Worm (Caenorhabditis elegans) whole organism, L3 larva: ENCODE results near the gene mog-5.

Experiments
- R02D3.7 ChIP-seq: fragments of 150-350 bp; optimal IDR thresholded peaks from 2 replicates; lab custom pipeline; 2014; ENCODE audit warnings: missing biosample characterization, missing genetic modification characterization
- ZK546.5 ChIP-seq: sonication (generic microtip); optimal IDR thresholded peaks from 2 replicates; lab custom pipeline; 2017; ENCODE audit warnings: missing biosample characterization, missing genetic modification characterization
- aly-2 ChIP-seq: fragments of 150-350 bp; optimal IDR thresholded peaks from 2 replicates; lab custom pipeline; 2014; ENCODE audit warnings: missing biosample characterization, missing genetic modification characterization
- ama-1 ChIP-seq: fragments of 150-350 bp; optimal IDR thresholded peaks from 2 replicates; lab custom pipeline; 2018
- ceh-16 ChIP-seq: sonication (generic microtip); optimal IDR thresholded peaks from 2 replicates; lab custom pipeline; 2017; ENCODE audit warnings: missing biosample characterization, missing genetic modification characterization
- ceh-28 ChIP-seq: fragments of 150-350 bp; optimal IDR thresholded peaks from 2 replicates; lab custom pipeline; 2014; ENCODE audit warnings: missing biosample characterization, missing genetic modification reagents, missing genetic modification characterization
- ceh-82 ChIP-seq: fragments of 150-350 bp; optimal IDR thresholded peaks from 2 replicates; lab custom pipeline; 2014; ENCODE audit warnings: missing biosample characterization, missing genetic modification characterization
- ceh-9 ChIP-seq: sonication (generic microtip); optimal IDR thresholded peaks from 2 replicates; lab custom pipeline; 2018; ENCODE audit warnings: missing biosample characterization, missing genetic modification characterization
- daf-12 ChIP-seq: fragments of 150-350 bp; optimal IDR thresholded peaks from 2 replicates; lab custom pipeline; 2014; ENCODE audit warnings: missing biosample characterization, missing genetic modification reagents, missing genetic modification characterization
- egl-27 ChIP-seq: sonication (generic microtip); optimal IDR thresholded peaks from 4 replicates; lab custom pipeline; 2017; ENCODE audit warnings: missing biosample characterization, missing genetic modification reagents, missing genetic modification characterization
- egl-5 ChIP-seq: fragments of 150-350 bp; optimal IDR thresholded peaks from 2 replicates; lab custom pipeline; 2017; ENCODE audit warnings: missing biosample characterization, missing genetic modification reagents, missing genetic modification characterization, inconsistent platforms
- elt-1 ChIP-seq: fragments of 150-350 bp; optimal IDR thresholded peaks from 2 replicates; lab custom pipeline; 2014; ENCODE audit warnings: missing biosample characterization, missing genetic modification characterization
- elt-2 ChIP-seq: sonication (generic microtip); optimal IDR thresholded peaks from 2 replicates; lab custom pipeline; 2016; ENCODE audit warnings: missing genetic modification reagents, mild to moderate bottlenecking, missing genetic modification characterization, missing compliant biosample characterization
- elt-3 ChIP-seq, 3 experiments: fragments of 150-350 bp in 1 of 3; sonication (generic microtip) in 2 of 3; optimal IDR thresholded peaks; 2 replicates in 2 of 3; 4 replicates in 1 of 3; lab custom pipeline; 2014 to 2017; ENCODE audit warnings: missing biosample characterization in 3 of 3, missing genetic modification characterization in 3 of 3
- eor-1 ChIP-seq, 2 experiments: fragments of 150-350 bp; optimal IDR thresholded peaks; 2 replicates each; lab custom pipeline; 2014 to 2018; ENCODE audit warnings: missing biosample characterization in 2 of 2, missing genetic modification characterization in 2 of 2
- fkh-10 ChIP-seq: sonication (generic microtip); optimal IDR thresholded peaks from 2 replicates; lab custom pipeline; 2017; ENCODE audit warnings: missing biosample characterization, missing genetic modification reagents, missing genetic modification characterization
- fkh-2 ChIP-seq: fragments of 150-350 bp; optimal IDR thresholded peaks from 2 replicates; lab custom pipeline; 2014; ENCODE audit warnings: missing biosample characterization, missing genetic modification reagents, missing genetic modification characterization
- fos-1 ChIP-seq: fragments of 150-350 bp; optimal IDR thresholded peaks from 2 replicates; lab custom pipeline; 2014; ENCODE audit warnings: missing biosample characterization, missing genetic modification characterization
- hmg-11 ChIP-seq: sonication (generic microtip); optimal IDR thresholded peaks from 2 replicates; lab custom pipeline; 2016; ENCODE audit warnings: missing genetic modification characterization, missing compliant biosample characterization
- jun-1 ChIP-seq: fragments of 150-350 bp; optimal IDR thresholded peaks from 2 replicates; lab custom pipeline; 2014; ENCODE audit warnings: missing biosample characterization, missing genetic modification reagents, missing genetic modification characterization
- lin-15B ChIP-seq: fragments of 150-350 bp; optimal IDR thresholded peaks from 2 replicates; lab custom pipeline; 2014; ENCODE audit warnings: missing biosample characterization, missing genetic modification characterization
- lin-39 ChIP-seq: fragments of 150-350 bp; optimal IDR thresholded peaks from 2 replicates; lab custom pipeline; 2018; ENCODE audit warnings: missing biosample characterization, missing genetic modification reagents, missing genetic modification characterization
- lsy-12 ChIP-seq: sonication (generic microtip); optimal IDR thresholded peaks from 2 replicates; lab custom pipeline; 2016; ENCODE audit warnings: mild to moderate bottlenecking, missing genetic modification characterization, missing compliant biosample characterization
- mdl-1 ChIP-seq: fragments of 150-350 bp; optimal IDR thresholded peaks from 2 replicates; lab custom pipeline; 2014; ENCODE audit warnings: missing biosample characterization, missing genetic modification characterization
- mml-1 ChIP-seq: fragments of 150-350 bp; sonication (generic microtip); optimal IDR thresholded peaks from 3 replicates; lab custom pipeline; 2014; ENCODE audit warnings: missing biosample characterization, missing genetic modification characterization
- nfya-1 ChIP-seq: sonication (generic microtip); optimal IDR thresholded peaks from 2 replicates; lab custom pipeline; 2017; ENCODE audit warnings: missing genetic modification characterization, mild to moderate bottlenecking, missing compliant biosample characterization, antibody characterized with exemption, moderate library complexity; ENCODE audit not compliant: insufficient read depth
- nhr-11 ChIP-seq: fragments of 150-350 bp; optimal IDR thresholded peaks from 2 replicates; lab custom pipeline; 2014; ENCODE audit warnings: missing biosample characterization, missing genetic modification characterization
- nhr-12 ChIP-seq: fragments of 150-350 bp; optimal IDR thresholded peaks from 2 replicates; lab custom pipeline; 2014; ENCODE audit warnings: missing biosample characterization, missing genetic modification characterization
- nhr-23 ChIP-seq: fragments of 150-350 bp; optimal IDR thresholded peaks from 2 replicates; lab custom pipeline; 2014; ENCODE audit warnings: missing biosample characterization, missing genetic modification reagents, missing genetic modification characterization
- nhr-237 ChIP-seq: fragments of 150-350 bp; optimal IDR thresholded peaks from 2 replicates; lab custom pipeline; 2014; ENCODE audit warnings: missing biosample characterization, missing genetic modification characterization
- nhr-25 ChIP-seq: sonication (generic microtip); optimal IDR thresholded peaks from 2 replicates; lab custom pipeline; 2017; ENCODE audit warnings: missing biosample characterization, missing genetic modification characterization
- nhr-28 ChIP-seq: fragments of 150-350 bp; optimal IDR thresholded peaks from 2 replicates; lab custom pipeline; 2014; ENCODE audit warnings: missing biosample characterization, missing genetic modification characterization
- nhr-43 ChIP-seq: sonication (generic microtip); optimal IDR thresholded peaks from 2 replicates; lab custom pipeline; 2016; ENCODE audit warnings: mild to moderate bottlenecking, missing genetic modification characterization, missing compliant biosample characterization; ENCODE audit not compliant: poor library complexity, severe bottlenecking
- nhr-67 ChIP-seq: fragments of 150-350 bp; optimal IDR thresholded peaks from 2 replicates; lab custom pipeline; 2014; ENCODE audit warnings: missing biosample characterization, missing genetic modification characterization
- nhr-76 ChIP-seq: fragments of 150-350 bp; sonication (generic microtip); optimal IDR thresholded peaks from 5 replicates; lab custom pipeline; 2014; ENCODE audit warnings: missing biosample characterization, missing genetic modification characterization
- nhr-77 ChIP-seq: fragments of 150-350 bp; optimal IDR thresholded peaks from 2 replicates; lab custom pipeline; 2014; ENCODE audit warnings: missing biosample characterization, missing genetic modification characterization
- pha-4 ChIP-seq: fragments of 150-350 bp; optimal IDR thresholded peaks from 2 replicates; lab custom pipeline; 2014; ENCODE audit warnings: missing biosample characterization, missing genetic modification reagents, missing genetic modification characterization
- pqm-1 ChIP-seq: fragments of 150-350 bp; optimal IDR thresholded peaks from 2 replicates; lab custom pipeline; 2017; ENCODE audit warnings: missing biosample characterization, missing genetic modification characterization, inconsistent platforms
- sea-2 ChIP-seq: fragments of 150-350 bp; sonication (generic microtip); optimal IDR thresholded peaks from 4 replicates; lab custom pipeline; 2014; ENCODE audit warnings: missing biosample characterization, missing genetic modification reagents, missing genetic modification characterization
- skn-1 ChIP-seq: fragments of 150-350 bp; optimal IDR thresholded peaks from 2 replicates; lab custom pipeline; 2014; ENCODE audit warnings: missing biosample characterization, missing genetic modification characterization
- snpc-4 ChIP-seq: fragments of 150-350 bp; optimal IDR thresholded peaks from 2 replicates; lab custom pipeline; 2014; ENCODE audit warnings: missing biosample characterization, missing genetic modification characterization
- tbx-2 ChIP-seq: sonication (generic microtip); optimal IDR thresholded peaks from 2 replicates; lab custom pipeline; 2016; ENCODE audit warnings: mild to moderate bottlenecking, missing genetic modification characterization, missing compliant biosample characterization
- unc-39 ChIP-seq: sonication (generic microtip); optimal IDR thresholded peaks from 4 replicates; lab custom pipeline; 2017; ENCODE audit warnings: missing biosample characterization, missing genetic modification characterization
- unc-62 ChIP-seq: fragments of 150-350 bp; sonication (generic microtip); optimal IDR thresholded peaks from 4 replicates; lab custom pipeline; 2014; ENCODE audit warnings: missing biosample characterization, missing genetic modification reagents, missing genetic modification characterization
- zag-1 ChIP-seq: fragments of 150-350 bp; optimal IDR thresholded peaks from 2 replicates; lab custom pipeline; 2014; ENCODE audit warnings: missing biosample characterization, missing genetic modification characterization
- ztf-11 ChIP-seq: fragments of 150-350 bp; optimal IDR thresholded peaks from 2 replicates; lab custom pipeline; 2014; ENCODE audit warnings: missing biosample characterization, missing genetic modification characterization
- ztf-4 ChIP-seq: fragments of 150-350 bp; optimal IDR thresholded peaks from 2 replicates; lab custom pipeline; 2014; ENCODE audit warnings: missing biosample characterization, missing genetic modification characterization

The mog-5 gene

DNA sequence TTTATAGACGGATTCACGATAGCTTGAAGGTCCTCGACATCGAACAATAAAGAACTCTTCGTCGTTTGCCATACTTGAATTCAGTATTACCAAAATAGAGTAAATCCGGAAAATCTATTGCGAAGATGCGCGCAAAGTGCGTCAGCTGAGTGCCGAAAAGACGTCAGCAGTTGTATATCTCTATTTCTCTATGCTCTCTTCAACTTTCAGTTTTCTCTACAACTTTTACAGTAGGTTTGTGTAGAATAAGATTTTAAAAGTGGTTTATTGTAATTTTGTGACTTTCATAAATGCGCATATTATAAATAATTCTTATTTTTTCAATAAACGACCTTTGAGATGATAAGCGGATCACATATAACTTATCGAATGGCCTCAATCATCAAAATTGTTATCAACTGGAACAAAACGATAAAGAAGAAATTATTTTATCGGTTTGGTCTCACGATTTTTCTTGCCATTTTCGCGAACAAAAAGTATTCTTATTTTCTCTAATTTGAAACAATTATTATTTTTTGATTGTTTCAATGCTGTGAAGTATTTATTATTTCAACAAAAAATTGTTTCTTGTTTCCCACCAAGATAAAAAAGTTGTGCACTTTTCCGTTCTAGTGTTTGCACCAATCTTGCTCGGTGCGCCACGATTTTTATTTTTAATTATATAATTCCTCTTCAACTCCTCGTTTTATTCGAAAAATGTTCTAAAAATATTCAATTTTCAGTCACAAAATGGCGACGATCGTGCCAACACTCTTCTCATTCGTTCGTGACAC, 25.9 kb upstream of the mog-5 start, which contains the start of the genes agt-2 and F09E5.3:
agt-2 (minus strand) TSS at position 553 of the 773 bp plus-strand sequence.
F09E5.3 (plus strand) TSS at position 723 of the 773 bp plus-strand sequence.
- TF ChIP-seq ztf-4 (tag; lab: Kevin White, UChicago) (peak; percentile 77), nhr-237 (tag; lab: Kevin White, UChicago) (no peak), nhr-76 (no peak), nhr-23 (tag; lab: Kevin White, UChicago) (peak; percentile 97), nhr-67 (no peak), zag-1 (peak; percentile 31), ceh-16 (tag; lab: Kevin White, UChicago) (no peak), skn-1 (tag; lab: Kevin White, UChicago) (peak; percentile 23), jun-1 (tag; lab: Kevin White, UChicago) (peak; percentile 71), nhr-77 (tag; lab: Kevin White, UChicago) (peak; percentile 4), ceh-82 (peak; percentile 36), unc-62 (GFP tag; lab: Kevin White, UChicago) (peak; percentile 13), mml-1 (tag; lab: Kevin White, UChicago) (no peak), sea-2 (GFP tag; lab: Kevin White, UChicago) (no peak), nfya-1 (peak; percentile 88), tbx-2 (tag; lab: Kevin White, UChicago) (peak; percentile 73), hmg-11 (tag; lab: Kevin White, UChicago) (peak; percentile 84), fkh-2 (tag; lab: Kevin White, UChicago) (no peak), unc-39 (tag; lab: Kevin White, UChicago) (no peak), elt-2 (tag; lab: Kevin White, UChicago) (peak; percentile 92), lsy-12 (peak; percentile 84), ceh-28 (tag; lab: Kevin White, UChicago) (peak; percentile 79), fkh-10 (GFP tag; lab: Kevin White, UChicago) (peak; percentile 74), ceh-9 (tag; lab: Kevin White, UChicago) (no peak), pha-4 (peak; percentile 97), R02D3.7 (tag; lab: Kevin White, UChicago) (peak; percentile 75), egl-27 (tag; lab: Kevin White, UChicago) (no peak), eor-1 (tag; optimal IDR thresholded peaks at IDR 0.05; lab: Kevin White, UChicago) (no peak), ZK546.5 (tag; lab: Kevin White, UChicago) (no peak), daf-12 (tag; lab: Kevin White, UChicago) (no peak), pqm-1 (peak; percentile 71), nhr-28 (no peak), nhr-25 (tag; lab: Kevin White, UChicago) (peak; percentile 95), egl-5 (tag; lab: Kevin White, UChicago) (peak; percentile 23), aly-2 (tag; lab: Kevin White, UChicago) (no peak), ztf-11 (tag; lab: Kevin White, UChicago) (no peak), fos-1 (no peak), elt-1 (peak; percentile 42), nhr-43 (tag; lab: Kevin White, UChicago) (peak; percentile 89), lin-39 (tag; lab: Kevin White, UChicago) (peak; percentile 59), mdl-1 (tag; lab: Kevin White, UChicago) (no peak), nhr-11 (peak; percentile 81), lin-15B (tag; lab: Kevin White, UChicago) (peak; percentile 88), ama-1 (lab: Kevin White, UChicago) (peak; percentile 77), nhr-12 (tag; lab: Kevin White, UChicago) (no peak), snpc-4 (peak; percentile 88), elt-3 (tag; optimal IDR thresholded peaks at IDR 0.05; lab: Kevin White, UChicago) (no peak)
